Worm (Caenorhabditis elegans) whole organism, L4 larva: ENCODE data around the gene T08G3.6.

Experiments
- F44E2.7 ChIP-seq: fragments of 200-800 bp; sonication (Bioruptor generic); IDR thresholded peaks from 2 replicates; pipeline ENCODE4 v2.1.2; 2022; ENCODE audit warnings: missing genetic modification characterization, missing compliant biosample characterization
- F49E8.2 ChIP-seq: sonication (generic microtip); optimal IDR thresholded peaks from 2 replicates; lab custom pipeline; 2016; ENCODE audit warnings: missing compliant biosample characterization, mild to moderate bottlenecking, missing genetic modification characterization, borderline replicate concordance
- Y105C5A.15 ChIP-seq: fragments of 200-800 bp; sonication (Bioruptor generic); IDR thresholded peaks from 2 replicates; pipeline ENCODE4 v1.3.6; 2022; ENCODE audit warnings: missing genetic modification characterization, missing compliant biosample characterization
- Y5F2A.4 ChIP-seq: fragments of 200-800 bp; sonication (Bioruptor generic); optimal IDR thresholded peaks from 2 replicates; lab custom pipeline; 2018; ENCODE audit warnings: mild to moderate bottlenecking, missing genetic modification characterization, missing compliant biosample characterization
- ZK337.2 ChIP-seq: fragments of 200-800 bp; sonication (Bioruptor generic); IDR thresholded peaks from 2 replicates; pipeline ENCODE4 v1.3.6; 2022; ENCODE audit warnings: missing genetic modification reagents, missing genetic modification characterization, missing compliant biosample characterization
- ZK546.5 ChIP-seq, 2 experiments: sonication (generic microtip); optimal IDR thresholded peaks; 2 replicates each; lab custom pipeline; 2017; ENCODE audit warnings: missing biosample characterization in 2 of 2, missing genetic modification characterization in 2 of 2
- aly-2 ChIP-seq: sonication (generic microtip); optimal IDR thresholded peaks from 2 replicates; lab custom pipeline; 2018; ENCODE audit warnings: missing biosample characterization, missing genetic modification characterization
- ceh-20 ChIP-seq: fragments of 200-800 bp; sonication (Bioruptor generic); IDR thresholded peaks from 2 replicates; pipeline ENCODE4 v1.3.6; 2022; ENCODE audit warnings: missing genetic modification reagents, missing genetic modification characterization, missing compliant biosample characterization
- ceh-28 ChIP-seq: fragments of 150-350 bp; optimal IDR thresholded peaks from 2 replicates; lab custom pipeline; 2014; ENCODE audit warnings: missing biosample characterization, missing genetic modification reagents, missing genetic modification characterization
- ceh-32 ChIP-seq: sonication (generic microtip); optimal IDR thresholded peaks from 2 replicates; lab custom pipeline; 2016; ENCODE audit warnings: mild to moderate bottlenecking, missing genetic modification characterization, missing compliant biosample characterization; ENCODE audit not compliant: poor library complexity
- ceh-62 ChIP-seq: sonication (generic microtip); optimal IDR thresholded peaks from 2 replicates; lab custom pipeline; 2017; ENCODE audit warnings: missing biosample characterization, missing genetic modification characterization
- ces-1 ChIP-seq: fragments of 150-350 bp; sonication (generic microtip); optimal IDR thresholded peaks from 4 replicates; lab custom pipeline; 2014; ENCODE audit warnings: missing biosample characterization, missing genetic modification reagents, missing genetic modification characterization
- daf-8 ChIP-seq: fragments of 200-800 bp; sonication (Bioruptor generic); IDR thresholded peaks from 2 replicates; pipeline ENCODE4 v1.3.6; 2022; ENCODE audit warnings: missing genetic modification characterization, missing compliant biosample characterization
- dmd-8 ChIP-seq: fragments of 200-800 bp; sonication (Bioruptor generic); IDR thresholded peaks from 2 replicates; pipeline ENCODE4 v1.3.6; 2022; ENCODE audit warnings: missing genetic modification characterization, missing compliant biosample characterization
- egl-27 ChIP-seq: sonication (generic microtip); optimal IDR thresholded peaks from 3 replicates; lab custom pipeline; 2017; ENCODE audit warnings: missing biosample characterization, missing genetic modification reagents, missing genetic modification characterization
- fos-1 ChIP-seq: fragments of 150-350 bp; optimal IDR thresholded peaks from 2 replicates; lab custom pipeline; 2014; ENCODE audit warnings: missing biosample characterization, missing genetic modification characterization
- hlh-30 ChIP-seq: sonication (generic microtip); optimal IDR thresholded peaks from 2 replicates; lab custom pipeline; 2017; ENCODE audit warnings: antibody characterized with exemption, mild to moderate bottlenecking, missing genetic modification characterization, missing compliant biosample characterization; ENCODE audit not compliant: insufficient read depth
- hmg-1.1 ChIP-seq: fragments of 200-800 bp; sonication (Bioruptor generic); IDR thresholded peaks from 2 replicates; pipeline ENCODE4 v1.3.6; 2022; ENCODE audit warnings: missing genetic modification reagents, missing genetic modification characterization, missing compliant biosample characterization
- jun-1 ChIP-seq: fragments of 150-350 bp; optimal IDR thresholded peaks from 2 replicates; lab custom pipeline; 2014; ENCODE audit warnings: missing biosample characterization, missing genetic modification reagents, missing genetic modification characterization
- lin-1 ChIP-seq: fragments of 200-800 bp; sonication (Bioruptor generic); IDR thresholded peaks from 2 replicates; pipeline ENCODE4 v1.3.6; 2022; ENCODE audit warnings: missing genetic modification reagents, missing genetic modification characterization, missing compliant biosample characterization
- lin-29 ChIP-seq: fragments of 200-800 bp; sonication (Bioruptor generic); IDR thresholded peaks from 2 replicates; pipeline ENCODE4 v1.3.6; 2022; ENCODE audit warnings: missing genetic modification reagents, missing genetic modification characterization, missing compliant biosample characterization
- lin-39 ChIP-seq: fragments of 150-350 bp; optimal IDR thresholded peaks from 2 replicates; lab custom pipeline; 2014; ENCODE audit warnings: missing biosample characterization, missing genetic modification reagents, missing genetic modification characterization
- lsy-2 ChIP-seq, 2 experiments: fragments of 150-350 bp in 1 of 2; sonication (generic microtip) in 1 of 2; optimal IDR thresholded peaks; 2 replicates each; lab custom pipeline; 2014 to 2017; ENCODE audit warnings: missing biosample characterization in 2 of 2, missing genetic modification characterization in 2 of 2
- madf-5 ChIP-seq, 2 experiments: fragments of 200-800 bp; sonication (Bioruptor generic); IDR thresholded peaks; 2 replicates each; pipeline ENCODE4 v1.3.6; 2022; ENCODE audit warnings: missing compliant biosample characterization in 2 of 2, missing genetic modification characterization in 2 of 2
- madf-9 ChIP-seq: fragments of 200-800 bp; sonication (Bioruptor generic); conservative IDR thresholded peaks from 2 replicates; pipeline ENCODE4 v1.3.6; 2022; ENCODE audit warnings: missing genetic modification reagents, missing genetic modification characterization, missing compliant biosample characterization
- mdl-1 ChIP-seq, 2 experiments: fragments of 150-350 bp in 1 of 2; sonication (generic microtip) in 1 of 2; optimal IDR thresholded peaks; 2 replicates each; lab custom pipeline; 2014 to 2017; ENCODE audit warnings: missing biosample characterization in 2 of 2, missing genetic modification characterization in 2 of 2
- mdt-29 ChIP-seq: fragments of 200-800 bp; sonication (Bioruptor generic); IDR thresholded peaks from 2 replicates; pipeline ENCODE4 v1.3.6; 2022; ENCODE audit warnings: missing genetic modification reagents, missing genetic modification characterization, missing compliant biosample characterization
- mxl-3 ChIP-seq: fragments of 200-800 bp; sonication (Bioruptor generic); optimal IDR thresholded peaks from 2 replicates; lab custom pipeline; 2018; ENCODE audit warnings: mild to moderate bottlenecking, missing genetic modification characterization, missing compliant biosample characterization
- nhr-10 ChIP-seq: fragments of 150-350 bp; optimal IDR thresholded peaks from 2 replicates; lab custom pipeline; 2014; ENCODE audit warnings: missing biosample characterization, missing genetic modification characterization
- nhr-25 ChIP-seq: sonication (generic microtip); optimal IDR thresholded peaks from 2 replicates; lab custom pipeline; 2017; ENCODE audit warnings: missing genetic modification characterization, mild to moderate bottlenecking, missing compliant biosample characterization, antibody characterized with exemption, moderate library complexity, borderline replicate concordance; ENCODE audit not compliant: insufficient read depth
- nhr-28 ChIP-seq: fragments of 150-350 bp; optimal IDR thresholded peaks from 2 replicates; lab custom pipeline; 2014; ENCODE audit warnings: missing biosample characterization, missing genetic modification characterization
- nhr-41 ChIP-seq: fragments of 200-800 bp; sonication (Bioruptor generic); IDR thresholded peaks from 2 replicates; pipeline ENCODE4 v1.3.6; 2022; ENCODE audit warnings: missing genetic modification reagents, missing genetic modification characterization, missing compliant biosample characterization
- nhr-42 ChIP-seq: fragments of 200-800 bp; sonication (Bioruptor generic); IDR thresholded peaks from 2 replicates; pipeline ENCODE4 v1.3.6; 2022; ENCODE audit warnings: missing genetic modification characterization, missing compliant biosample characterization
- pha-4 ChIP-seq, 2 experiments: fragments of 150-350 bp in 1 of 2; fragments of 200-800 bp in 1 of 2; sonication (Bioruptor generic) in 1 of 2; IDR thresholded peaks in 1 of 2; optimal IDR thresholded peaks in 1 of 2; 2 replicates each; pipeline versions ENCODE4 v1.3.6 to Lab custom; 2014 to 2022; ENCODE audit warnings: missing genetic modification characterization in 2 of 2, missing genetic modification reagents in 2 of 2, missing biosample characterization in 1 of 2, missing compliant biosample characterization in 1 of 2
- rbr-2 ChIP-seq: sonication (generic microtip); optimal IDR thresholded peaks from 2 replicates; lab custom pipeline; 2016; ENCODE audit warnings: missing genotype, missing genetic modification characterization, missing compliant biosample characterization
- snpc-1.2 ChIP-seq: fragments of 200-800 bp; sonication (Bioruptor generic); IDR thresholded peaks from 2 replicates; pipeline ENCODE4 v1.3.6; 2022; ENCODE audit warnings: missing genetic modification reagents, missing genetic modification characterization, missing compliant biosample characterization
- snpc-4 ChIP-seq: fragments of 150-350 bp; optimal IDR thresholded peaks from 2 replicates; lab custom pipeline; 2014; ENCODE audit warnings: missing biosample characterization, missing genetic modification characterization
- spr-3 ChIP-seq: fragments of 200-800 bp; sonication (Bioruptor generic); optimal IDR thresholded peaks from 2 replicates; lab custom pipeline; 2018; ENCODE audit warnings: mild to moderate bottlenecking, missing genetic modification characterization, missing compliant biosample characterization
- unc-130 ChIP-seq: sonication (generic microtip); optimal IDR thresholded peaks from 2 replicates; lab custom pipeline; 2016; ENCODE audit warnings: missing genetic modification reagents, missing genetic modification characterization, missing compliant biosample characterization
- unc-39 ChIP-seq: sonication (generic microtip); optimal IDR thresholded peaks from 2 replicates; lab custom pipeline; 2017; ENCODE audit warnings: missing biosample characterization, missing genetic modification characterization
- unc-62 ChIP-seq, 3 experiments: fragments of 150-350 bp in 1 of 3; sonication (generic microtip); optimal IDR thresholded peaks in 2 of 3; peaks in 1 of 3; 1 replicate in 1 of 3; 2 replicates in 2 of 3; lab custom pipeline; 2014 to 2017; ENCODE audit warnings: missing biosample characterization in 3 of 3, missing genetic modification characterization in 3 of 3, missing genetic modification reagents in 3 of 3, missing genotype in 1 of 3
- zag-1 ChIP-seq: fragments of 150-350 bp; optimal IDR thresholded peaks from 2 replicates; lab custom pipeline; 2014; ENCODE audit warnings: missing biosample characterization, missing genetic modification characterization
- zip-11 ChIP-seq: fragments of 200-800 bp; sonication (Bioruptor generic); IDR thresholded peaks from 2 replicates; pipeline ENCODE4 v1.3.6; 2022; ENCODE audit warnings: missing genetic modification characterization, missing compliant biosample characterization
- ztf-7 ChIP-seq: fragments of 150-350 bp; optimal IDR thresholded peaks from 2 replicates; lab custom pipeline; 2014; ENCODE audit warnings: missing biosample characterization, missing genetic modification characterization

T08G3.6 gene

ce11 chrV:16443626-16444025, 2.1 kb upstream of the T08G3.6 start, which contains the start of gene srh-141:
Gene srh-141 (plus strand): TSS chrV:16443926.
- no peak for TF ChIP-seq F44E2.7 (GFP tag; lab: Robert Waterston, UW)
- peak in 1 of 2 experiments; percentile 60 for TF ChIP-seq unc-62 (GFP tag; optimal IDR thresholded peaks at IDR 0.05 in 1 of 2; lab: Kevin White, UChicago)
- no peak for TF ChIP-seq unc-62 (tag; optimal IDR thresholded peaks at IDR 0.05; lab: Kevin White, UChicago)
- no peak for TF ChIP-seq ztf-7 (tag; lab: Kevin White, UChicago)
- no peak for TF ChIP-seq ceh-32 (tag; lab: Kevin White, UChicago)

ce11 chrV:16446191-16446590, 415 bp downstream of the T08G3.6 start:
- TF ChIP-seq lin-39 (tag; lab: Kevin White, UChicago) = no peak
- no peak for TF ChIP-seq snpc-4 (tag; lab: Kevin White, UChicago)
- TF ChIP-seq zag-1 (tag; lab: Kevin White, UChicago) = no peak
- no peak for TF ChIP-seq unc-39
- no peak for TF ChIP-seq Y105C5A.15
- TF ChIP-seq madf-5 (GFP tag; IDR thresholded peaks at IDR 0.05; lab: Robert Waterston, UW) = no peak
- TF ChIP-seq nhr-41 = no peak
- no peak for TF ChIP-seq ces-1
- no peak for TF ChIP-seq lin-1 (GFP tag; lab: Robert Waterston, UW)
- TF ChIP-seq nhr-42 = no peak
- TF ChIP-seq zip-11 = no peak
- TF ChIP-seq ZK337.2 (GFP tag; lab: Robert Waterston, UW) = no peak
- TF ChIP-seq hlh-30 (tag; lab: Kevin White, UChicago) = no peak
- no peak for TF ChIP-seq daf-8 (GFP tag; lab: Robert Waterston, UW)

ce11 chrV:16447735-16448134, 2.0 kb downstream of the T08G3.6 start, which contains the start of gene T08G3.13:
Gene T08G3.13 (plus strand): TSS chrV:16448035.
- no peak for TF ChIP-seq lin-29 (GFP tag; lab: Robert Waterston, UW)
- no peak for TF ChIP-seq lin-1 (GFP tag; lab: Robert Waterston, UW)
- no peak for TF ChIP-seq ceh-28 (tag; lab: Kevin White, UChicago)
- no peak for TF ChIP-seq pha-4 (GFP tag; IDR thresholded peaks at IDR 0.05; lab: Robert Waterston, UW)
- TF ChIP-seq pha-4 (tag; optimal IDR thresholded peaks at IDR 0.05; lab: Kevin White, UChicago) = no peak
- TF ChIP-seq snpc-1.2 (GFP tag; lab: Robert Waterston, UW) = no peak
- no peak for TF ChIP-seq nhr-10 (tag; lab: Kevin White, UChicago)
- TF ChIP-seq fos-1 (tag; lab: Kevin White, UChicago) = no peak
- TF ChIP-seq jun-1 = no peak
- no peak for TF ChIP-seq ceh-20 (GFP tag; lab: Robert Waterston, UW)
- no peak for TF ChIP-seq mdl-1 (tag; optimal IDR thresholded peaks at IDR 0.05; lab: Kevin White, UChicago)
- no peak for TF ChIP-seq rbr-2 (tag; lab: Kevin White, UChicago)
- TF ChIP-seq lsy-2 (tag; optimal IDR thresholded peaks at IDR 0.05; lab: Kevin White, UChicago) = no peak
- no peak for TF ChIP-seq mxl-3 (GFP tag; lab: Kevin White, UChicago)
- no peak for TF ChIP-seq hlh-30 (tag; lab: Kevin White, UChicago)
- TF ChIP-seq ZK546.5 (tag; optimal IDR thresholded peaks at IDR 0.05; lab: Kevin White, UChicago) = no peak
- TF ChIP-seq hmg-1.1 (GFP tag; lab: Robert Waterston, UW) = no peak
- TF ChIP-seq, all 104 proteins: peak for 0

- TF ChIP-seq snpc-1.2 (GFP tag; lab: Robert Waterston, UW) (no peak), dmd-8 (no peak), spr-3 (GFP tag; lab: Kevin White, UChicago) (no peak), nhr-25 (tag; lab: Kevin White, UChicago) (no peak), egl-27 (tag; lab: Kevin White, UChicago) (no peak), nhr-28 (tag; lab: Kevin White, UChicago) (no peak), Y5F2A.4 (GFP tag; lab: Kevin White, UChicago) (no peak), mdt-29 (GFP tag; lab: Robert Waterston, UW) (no peak), madf-9 (GFP tag; lab: Robert Waterston, UW) (no peak), aly-2 (tag; lab: Kevin White, UChicago) (no peak), ceh-62 (no peak), F49E8.2 (no peak), nhr-10 (tag; lab: Kevin White, UChicago) (no peak), unc-130 (GFP tag; lab: Kevin White, UChicago) (no peak)
Measured at ce11 chrV:16455065-16455464, 9.3 kb downstream of the T08G3.6 start, which contains the start of gene str-14. Gene str-14 (minus strand): TSS chrV:16455165.
